Worm (Caenorhabditis elegans) whole organism, L4/young adult: ENCODE data around the gene Y57A10A.13.

Experiments
- W03F9.2 ChIP-seq: fragments of 150-350 bp; optimal IDR thresholded peaks from 2 replicates; lab custom pipeline; 2014; ENCODE audit warnings: missing biosample characterization, missing genetic modification characterization
- dao-5 ChIP-seq: sonication (generic microtip); optimal IDR thresholded peaks from 2 replicates; lab custom pipeline; 2016; ENCODE audit warnings: missing genotype, missing genetic modification characterization, moderate library complexity, missing compliant biosample characterization
- him-1 ChIP-seq: sonication (generic microtip); optimal IDR thresholded peaks from 2 replicates; lab custom pipeline; 2016; ENCODE audit warnings: missing genotype, missing genetic modification reagents, missing genetic modification characterization, missing compliant biosample characterization

ce11 chrII:12184857-12185256, at the start of gene Y57A10A.13:
- TF ChIP-seq him-1 (tag; lab: Kevin White, UChicago) (no peak), W03F9.2 (tag; lab: Kevin White, UChicago) (no peak), dao-5 (tag; lab: Kevin White, UChicago) (no peak)
